Fruit fly (Drosophila melanogaster) whole organism, embryonic: ENCODE measurements around the gene BTBD9.

Experiments used
- Abd-B ChIP-seq: fragments of 200-800 bp; sonication (Bioruptor generic); optimal IDR thresholded peaks from 2 replicates; lab custom pipeline; 2018; ENCODE audit warnings: missing biosample characterization, mild to moderate bottlenecking, missing genetic modification characterization, moderate library complexity
- Atf3 ChIP-seq: fragments of 200-800 bp; sonication (Bioruptor generic); optimal IDR thresholded peaks from 3 replicates; lab custom pipeline; 2016; ENCODE audit warnings: missing biosample characterization, missing genetic modification characterization
- Bteb2 ChIP-seq: fragments of 200-800 bp; sonication (Bioruptor generic); optimal IDR thresholded peaks from 2 replicates; lab custom pipeline; 2016; ENCODE audit warnings: missing biosample characterization, missing genetic modification characterization
- CG10267 ChIP-seq: fragments of 200-800 bp; sonication (Bioruptor generic); optimal IDR thresholded peaks from 2 replicates; lab custom pipeline; 2018; ENCODE audit warnings: missing biosample characterization, mild to moderate bottlenecking, missing genetic modification characterization, moderate library complexity
- CG11695 ChIP-seq: fragments of 200-800 bp; sonication (Bioruptor generic); IDR thresholded peaks from 3 replicates; pipeline ENCODE4 v1.3.6; 2022; ENCODE audit warnings: missing biosample characterization, missing genetic modification characterization
- CG12155 ChIP-seq: fragments of 200-800 bp; sonication (Bioruptor generic); optimal IDR thresholded peaks from 3 replicates; lab custom pipeline; 2016; ENCODE audit warnings: missing biosample characterization, missing genetic modification characterization
- CG12299 ChIP-seq: fragments of 200-800 bp; sonication (Bioruptor generic); optimal IDR thresholded peaks from 2 replicates; lab custom pipeline; 2018; ENCODE audit warnings: missing biosample characterization, mild to moderate bottlenecking, missing genetic modification characterization
- CG13296 ChIP-seq: fragments of 200-800 bp; sonication (Bioruptor generic); optimal IDR thresholded peaks from 3 replicates; lab custom pipeline; 2018; ENCODE audit warnings: missing biosample characterization, mild to moderate bottlenecking, missing genetic modification characterization
- CG13424 ChIP-seq: fragments of 200-800 bp; sonication (Bioruptor generic); optimal IDR thresholded peaks from 2 replicates; lab custom pipeline; 2019; ENCODE audit warnings: missing biosample characterization, mild to moderate bottlenecking, missing genetic modification characterization, moderate library complexity
- CG13624 ChIP-seq: fragments of 200-800 bp; sonication (Bioruptor generic); optimal IDR thresholded peaks from 2 replicates; lab custom pipeline; 2016; ENCODE audit warnings: missing biosample characterization, missing genetic modification characterization
- CG14050 ChIP-seq: fragments of 200-800 bp; sonication (Bioruptor generic); IDR thresholded peaks from 3 replicates; pipeline ENCODE4 v1.3.6; 2022; ENCODE audit warnings: missing biosample characterization, missing genetic modification characterization
- CG18011 ChIP-seq: fragments of 200-800 bp; sonication (Bioruptor generic); optimal IDR thresholded peaks from 2 replicates; lab custom pipeline; 2017; ENCODE audit warnings: missing biosample characterization, missing genetic modification characterization, mild to moderate bottlenecking, moderate library complexity, missing genotype
- CG18262 ChIP-seq: fragments of 200-800 bp; optimal IDR thresholded peaks from 3 replicates; lab custom pipeline; 2019; ENCODE audit warnings: missing biosample characterization, mild to moderate bottlenecking, missing genetic modification characterization, moderate library complexity
- CG2120 ChIP-seq: fragments of 200-800 bp; sonication (Bioruptor generic); optimal IDR thresholded peaks from 3 replicates; lab custom pipeline; 2016; ENCODE audit warnings: missing biosample characterization, missing genetic modification characterization
- CG2875 ChIP-seq: fragments of 200-800 bp; sonication (Bioruptor generic); optimal IDR thresholded peaks from 2 replicates; lab custom pipeline; 2017; ENCODE audit warnings: missing biosample characterization, mild to moderate bottlenecking, missing genetic modification characterization, missing genetic modification reagents
- CG30403 ChIP-seq: fragments of 200-800 bp; sonication (Bioruptor generic); optimal IDR thresholded peaks from 3 replicates; lab custom pipeline; 2016; ENCODE audit warnings: missing biosample characterization, missing genetic modification characterization
- CG3065 ChIP-seq: fragments of 200-800 bp; sonication (Bioruptor generic); optimal IDR thresholded peaks from 2 replicates; lab custom pipeline; 2016; ENCODE audit warnings: missing biosample characterization, missing genetic modification characterization
- CG31441 ChIP-seq: fragments of 200-800 bp; sonication (Bioruptor generic); IDR thresholded peaks from 2 replicates; pipeline ENCODE4 v1.3.6; 2022; ENCODE audit warnings: missing biosample characterization, missing genetic modification characterization
- CG33213 ChIP-seq: fragments of 200-800 bp; sonication (Bioruptor generic); optimal IDR thresholded peaks from 3 replicates; lab custom pipeline; 2016; ENCODE audit warnings: missing biosample characterization, missing genetic modification characterization
- CG4424 ChIP-seq: fragments of 200-800 bp; sonication (Bioruptor generic); optimal IDR thresholded peaks from 3 replicates; lab custom pipeline; 2016; ENCODE audit warnings: missing biosample characterization, missing genetic modification characterization
- CG4707 ChIP-seq: fragments of 200-800 bp; sonication (Bioruptor generic); optimal IDR thresholded peaks from 2 replicates; lab custom pipeline; 2018; ENCODE audit warnings: missing biosample characterization, mild to moderate bottlenecking, missing genetic modification characterization, moderate library complexity
- CG4820 ChIP-seq: fragments of 200-800 bp; sonication (Bioruptor generic); optimal IDR thresholded peaks from 3 replicates; lab custom pipeline; 2016; ENCODE audit warnings: missing biosample characterization, missing genetic modification characterization
- CG5245 ChIP-seq: fragments of 200-800 bp; sonication (Bioruptor generic); optimal IDR thresholded peaks from 3 replicates; lab custom pipeline; 2016; ENCODE audit warnings: missing biosample characterization, missing genetic modification characterization
- CG6854 ChIP-seq: fragments of 200-800 bp; sonication (Bioruptor generic); optimal IDR thresholded peaks from 3 replicates; lab custom pipeline; 2017; ENCODE audit warnings: missing biosample characterization, mild to moderate bottlenecking, missing genetic modification characterization
- CG8359 ChIP-seq: fragments of 200-800 bp; sonication (Bioruptor generic); optimal IDR thresholded peaks from 2 replicates; lab custom pipeline; 2017; ENCODE audit warnings: missing biosample characterization, mild to moderate bottlenecking, missing genetic modification characterization, borderline replicate concordance
- CG8388 ChIP-seq: fragments of 200-800 bp; sonication (Bioruptor generic); optimal IDR thresholded peaks from 2 replicates; lab custom pipeline; 2019; ENCODE audit warnings: missing biosample characterization, mild to moderate bottlenecking, missing genetic modification characterization, moderate library complexity
- CG9817 ChIP-seq: fragments of 200-800 bp; sonication (Bioruptor generic); optimal IDR thresholded peaks from 2 replicates; lab custom pipeline; 2018; ENCODE audit warnings: missing biosample characterization, mild to moderate bottlenecking, missing genetic modification characterization, moderate library complexity
- CTCF ChIP-seq: fragments of 200-800 bp; sonication (Bioruptor generic); optimal IDR thresholded peaks from 2 replicates; lab custom pipeline; 2017; ENCODE audit warnings: missing biosample characterization, mild to moderate bottlenecking, missing genetic modification characterization, moderate library complexity
- Dbx ChIP-seq: fragments of 200-800 bp; sonication (Bioruptor generic); IDR thresholded peaks from 3 replicates; pipeline ENCODE4 v1.3.6; 2022; ENCODE audit warnings: missing biosample characterization, missing genetic modification characterization
- E2f1 ChIP-seq: fragments of 200-800 bp; sonication (Bioruptor generic); IDR thresholded peaks from 2 replicates; pipeline ENCODE4 v1.3.6; 2022; ENCODE audit warnings: missing biosample characterization, missing genetic modification characterization
- Hmr ChIP-seq: fragments of 200-800 bp; sonication (Bioruptor generic); optimal IDR thresholded peaks from 3 replicates; lab custom pipeline; 2017; ENCODE audit warnings: mild to moderate bottlenecking, missing biosample characterization, missing genetic modification reagents, missing genetic modification characterization
- Oaz ChIP-seq: fragments of 200-800 bp; sonication (Bioruptor generic); IDR thresholded peaks from 2 replicates; pipeline ENCODE4 v1.3.6; 2022; ENCODE audit warnings: missing biosample characterization, missing genetic modification characterization
- Opbp ChIP-seq: fragments of 200-800 bp; sonication (Bioruptor generic); IDR thresholded peaks from 3 replicates; pipeline ENCODE4 v1.3.6; 2022; ENCODE audit warnings: missing biosample characterization, missing genetic modification characterization; ENCODE audit not compliant: partially characterized antibody
- Ptx1 ChIP-seq: fragments of 200-800 bp; sonication (Bioruptor generic); IDR thresholded peaks from 2 replicates; pipeline ENCODE4 v1.3.6; 2022; ENCODE audit warnings: missing biosample characterization, missing genetic modification characterization
- Side ChIP-seq: fragments of 200-800 bp; sonication (Bioruptor generic); optimal IDR thresholded peaks from 2 replicates; lab custom pipeline; 2016; ENCODE audit warnings: missing biosample characterization, missing genetic modification characterization
- Six4 ChIP-seq: fragments of 200-800 bp; sonication (Bioruptor generic); optimal IDR thresholded peaks from 2 replicates; lab custom pipeline; 2016; ENCODE audit warnings: missing biosample characterization, missing genetic modification characterization
- Trl ChIP-seq, 3 experiments: fragments of >200 bp in 2 of 3; fragments of 200-800 bp in 1 of 3; sonication (Bioruptor generic) in 1 of 3; optimal IDR thresholded peaks; 2 replicates in 1 of 3; 3 replicates in 2 of 3; lab custom pipeline; 2016 to 2017; ENCODE audit warnings: missing biosample characterization in 1 of 3, missing genetic modification characterization in 1 of 3
- Xrp1 ChIP-seq: fragments of 200-800 bp; sonication (Bioruptor generic); IDR thresholded peaks from 2 replicates; pipeline ENCODE4 v1.3.6; 2022; ENCODE audit warnings: missing biosample characterization, missing genetic modification characterization
- ci ChIP-seq: fragments of 200-800 bp; sonication (Bioruptor generic); IDR thresholded peaks from 3 replicates; pipeline ENCODE4 v1.3.6; 2022; ENCODE audit warnings: missing biosample characterization, missing genetic modification characterization
- cwo ChIP-seq: fragments of 200-800 bp; sonication (Bioruptor generic); optimal IDR thresholded peaks from 3 replicates; lab custom pipeline; 2017; ENCODE audit warnings: missing biosample characterization, missing genetic modification characterization, mild to moderate bottlenecking, moderate library complexity, missing genetic modification reagents
- da ChIP-seq: fragments of 200-800 bp; sonication (Bioruptor generic); optimal IDR thresholded peaks from 2 replicates; lab custom pipeline; 2016; ENCODE audit warnings: missing biosample characterization, missing genetic modification characterization
- exex ChIP-seq: fragments of 200-800 bp; sonication (Bioruptor generic); optimal IDR thresholded peaks from 4 replicates; lab custom pipeline; 2018; ENCODE audit warnings: missing biosample characterization, mild to moderate bottlenecking, missing genetic modification characterization, moderate library complexity
- fd3F ChIP-seq: fragments of 200-800 bp; sonication (Bioruptor generic); optimal IDR thresholded peaks from 2 replicates; lab custom pipeline; 2018; ENCODE audit warnings: missing biosample characterization, mild to moderate bottlenecking, missing genetic modification characterization, moderate library complexity
- kni ChIP-seq: fragments of 200-800 bp; sonication (Bioruptor generic); optimal IDR thresholded peaks from 3 replicates; lab custom pipeline; 2017; ENCODE audit warnings: mild to moderate bottlenecking, missing biosample characterization, missing genetic modification reagents, missing genetic modification characterization
- onecut ChIP-seq: fragments of 200-800 bp; sonication (Bioruptor generic); IDR thresholded peaks from 2 replicates; pipeline ENCODE4 v1.3.6; 2022; ENCODE audit warnings: missing biosample characterization, missing genetic modification characterization
- ro ChIP-seq: fragments of 200-800 bp; sonication (Bioruptor generic); IDR thresholded peaks from 2 replicates; pipeline ENCODE4 v1.3.6; 2022; ENCODE audit warnings: missing biosample characterization, missing genetic modification characterization
- sc ChIP-seq, 3 experiments: fragments of >200 bp in 2 of 3; fragments of 200-800 bp in 1 of 3; sonication (Bioruptor generic) in 1 of 3; optimal IDR thresholded peaks; 2 replicates in 2 of 3; 3 replicates in 1 of 3; lab custom pipeline; 2017; ENCODE audit warnings: mild to moderate bottlenecking in 1 of 3, missing biosample characterization in 1 of 3, missing genetic modification characterization in 1 of 3, missing genetic modification reagents in 1 of 3
- sima ChIP-seq: fragments of 200-800 bp; sonication (Bioruptor generic); optimal IDR thresholded peaks from 2 replicates; lab custom pipeline; 2016; ENCODE audit warnings: missing biosample characterization, missing genetic modification characterization
- so ChIP-seq: fragments of 200-800 bp; sonication (Bioruptor generic); IDR thresholded peaks from 3 replicates; pipeline ENCODE4 v1.3.6; 2022; ENCODE audit warnings: missing biosample characterization, missing genetic modification characterization
- zfh1 ChIP-seq: fragments of 200-800 bp; sonication (Bioruptor generic); IDR thresholded peaks from 3 replicates; pipeline ENCODE4 v1.3.6; 2022; ENCODE audit warnings: missing biosample characterization, missing genetic modification characterization

Gene BTBD9

DNA sequence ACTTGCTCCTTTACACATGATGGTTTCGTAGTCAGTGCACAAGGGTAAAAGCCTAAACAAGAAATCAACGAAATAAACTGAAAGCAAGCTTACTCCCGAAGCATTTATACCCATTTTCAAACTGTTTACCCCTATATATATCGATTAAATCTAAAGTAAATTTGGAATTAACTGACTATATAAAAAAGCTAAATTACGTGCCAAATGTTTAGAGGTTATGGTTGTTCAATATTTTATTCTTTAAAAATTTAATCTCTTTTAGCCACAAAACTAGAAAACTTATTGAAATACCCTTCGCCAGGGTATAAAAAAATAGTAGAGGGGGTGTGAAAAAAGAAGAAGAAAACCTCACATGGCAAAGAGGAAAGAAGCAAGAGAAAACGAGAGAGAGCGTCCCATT, 36.5 kb upstream of the BTBD9 start (continued):
- no peak for TF ChIP-seq CG33213 (GFP tag; lab: Kevin White, UChicago)
- 0 out of 3 replicates have a peak, but pooled peaks have one; percentile 17 for TF ChIP-seq zfh1 (GFP tag; lab: Robert Waterston, UW)
- no peak for TF ChIP-seq CTCF (GFP tag; lab: Kevin White, UChicago)
- TF ChIP-seq Trl (optimal IDR thresholded peaks at IDR 0.05; lab: Kevin White, UChicago) = peak in 1 of 2 experiments; percentile 28
- peak; percentile 15 for TF ChIP-seq Trl (GFP tag; optimal IDR thresholded peaks at IDR 0.05; lab: Kevin White, UChicago)
- peak; percentile 26 for TF ChIP-seq CG8359
- TF ChIP-seq CG4820 (GFP tag; lab: Kevin White, UChicago) = peak; percentile 30
- TF ChIP-seq CG11695 (GFP tag; lab: Robert Waterston, UW) = peak; percentile 68
- TF ChIP-seq ro = no peak
- peak; percentile 34 for TF ChIP-seq CG13624 (GFP tag; lab: Kevin White, UChicago)
- TF ChIP-seq Hmr = peak; percentile 74
- TF ChIP-seq CG4424 (GFP tag; lab: Kevin White, UChicago) = peak; percentile 55
- no peak for TF ChIP-seq CG4707 (GFP tag; lab: Kevin White, UChicago)
- TF ChIP-seq fd3F (GFP tag; lab: Kevin White, UChicago) = peak; percentile 34
- TF ChIP-seq da = no peak
- no peak for TF ChIP-seq sc (optimal IDR thresholded peaks at IDR 0.05; lab: Kevin White, UChicago)
- peak; percentile 36 for TF ChIP-seq sc (GFP tag; optimal IDR thresholded peaks at IDR 0.05; lab: Kevin White, UChicago)
- TF ChIP-seq CG2875 (GFP tag; lab: Kevin White, UChicago) = peak; percentile 9
- no peak for TF ChIP-seq kni (GFP tag; lab: Kevin White, UChicago)
- peak; percentile 18 for TF ChIP-seq Side
- TF ChIP-seq CG14050 = peak; percentile 24; the same call in 1 of the 3 replicates
- TF ChIP-seq sima (GFP tag; lab: Kevin White, UChicago) = no peak
- peak; percentile 1 for TF ChIP-seq CG5245
- peak; percentile 77 for TF ChIP-seq CG31441 (GFP tag; lab: Robert Waterston, UW)
- no peak for TF ChIP-seq CG3065 (GFP tag; lab: Kevin White, UChicago)
- no peak for TF ChIP-seq Dbx (GFP tag; lab: Robert Waterston, UW)
- peak; percentile 18 for TF ChIP-seq Atf3 (GFP tag; lab: Kevin White, UChicago)
- TF ChIP-seq CG9817 (tag; lab: Kevin White, UChicago) = peak; percentile 21
- peak; percentile 13 for TF ChIP-seq Six4 (GFP tag; lab: Kevin White, UChicago)
- TF ChIP-seq CG30403 (GFP tag; lab: Kevin White, UChicago) = peak; percentile 59
- no peak for TF ChIP-seq Opbp (GFP tag; lab: Robert Waterston, UW)
- peak; percentile 75 for TF ChIP-seq Ptx1 (GFP tag; lab: Robert Waterston, UW)
- TF ChIP-seq CG12155 = peak; percentile 16
- peak; percentile 25 for TF ChIP-seq CG12299 (tag; lab: Kevin White, UChicago)
- TF ChIP-seq onecut (GFP tag; lab: Robert Waterston, UW) = peak; percentile 29; the same call in 1 of the 2 replicates
- peak; percentile 11 for TF ChIP-seq exex (tag; lab: Kevin White, UChicago)
- TF ChIP-seq CG10267 (tag; lab: Kevin White, UChicago) = peak; percentile 71
- peak; percentile 39 for TF ChIP-seq CG6854 (GFP tag; lab: Kevin White, UChicago)
- peak; percentile 21; the same call in 1 of the 3 replicates for TF ChIP-seq ci (GFP tag; lab: Robert Waterston, UW)
- TF ChIP-seq CG2120 (GFP tag; lab: Kevin White, UChicago) = peak; percentile 74
- TF ChIP-seq so (GFP tag; lab: Robert Waterston, UW) = peak; percentile 45; the same call in 1 of the 3 replicates
- TF ChIP-seq Oaz (GFP tag; lab: Robert Waterston, UW) = no peak
- peak; percentile 61 for TF ChIP-seq CG13424 (tag; lab: Kevin White, UChicago)
- TF ChIP-seq cwo = peak; percentile 56
- peak; percentile 64 for TF ChIP-seq CG8388 (GFP tag; lab: Kevin White, UChicago)
- peak; percentile 19 for TF ChIP-seq Abd-B (GFP tag; lab: Kevin White, UChicago)
- TF ChIP-seq Bteb2 (GFP tag; lab: Kevin White, UChicago) = peak; percentile 9
- peak; percentile 74 for TF ChIP-seq Xrp1 (GFP tag; lab: Robert Waterston, UW)
- TF ChIP-seq CG18011 = peak; percentile 6
- peak; percentile 26 for TF ChIP-seq CG13296
- peak; percentile 17; the same call in 1 of the 2 replicates for TF ChIP-seq E2f1 (GFP tag; lab: Robert Waterston, UW)
- TF ChIP-seq CG18262 (tag; lab: Kevin White, UChicago) = peak; percentile 81
